Fruit fly (Drosophila melanogaster): Measurements from ENCODE around the gene CG42327.
A peak's percentile ranks its signal among the peaks of the same experiment; 100 is the strongest.

- TF ChIP-seq CG10431 (GFP tag; optimal IDR thresholded peaks at IDR 0.05) = no peak
- TF ChIP-seq lola (GFP tag; optimal IDR thresholded peaks at IDR 0.05) = peak in 1 of 3 experiments; percentile 32
Observed at dm6 chr3R:11613252-11614036, 42.5 kb upstream of the CG42327 start.
